Fruit fly (Drosophila melanogaster): ENCODE data around the gene CG3918.

DNA sequence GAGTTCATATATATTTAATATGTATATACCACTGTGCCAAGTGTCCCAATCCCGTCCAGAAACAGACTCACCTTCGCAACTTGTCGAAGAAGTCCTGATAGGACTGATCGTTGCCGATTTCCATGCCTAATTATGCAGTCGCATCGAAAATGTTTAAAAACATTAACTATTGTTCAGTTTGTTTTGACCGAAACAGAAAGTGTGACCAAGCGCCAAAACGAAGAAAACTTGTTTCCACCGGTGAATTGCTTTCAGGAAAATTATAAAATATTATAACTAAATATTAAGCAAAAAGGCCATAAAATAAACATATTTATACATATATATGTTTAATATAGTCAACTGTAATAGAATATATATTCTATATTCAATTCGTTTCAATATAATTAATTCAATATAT, 3.4 kb downstream of the CG3918 start, which contains the start of gene CG3342:
- TF ChIP-seq pad (GFP tag; optimal IDR thresholded peaks at IDR 0.05): no peak
- TF ChIP-seq Crg-1 (GFP tag; optimal IDR thresholded peaks at IDR 0.05): no peak

Data from whole organism, adult.